Fruit fly (Drosophila melanogaster) whole organism, embryonic: ENCODE results near the gene Unr.
A peak's percentile ranks its signal among the peaks of the same experiment; 100 is the strongest.

Experiments used
- Blimp-1 ChIP-seq: fragments of 200-800 bp; sonication (Bioruptor generic); optimal IDR thresholded peaks from 3 replicates; lab custom pipeline; 2018; ENCODE audit warnings: missing biosample characterization, missing genetic modification characterization, mild to moderate bottlenecking, moderate library complexity, missing genetic modification reagents
- CG10979 ChIP-seq: fragments of 200-800 bp; sonication (Bioruptor generic); optimal IDR thresholded peaks from 2 replicates; lab custom pipeline; 2018; ENCODE audit warnings: missing biosample characterization, mild to moderate bottlenecking, missing genetic modification characterization, moderate library complexity
- CG12391 ChIP-seq: fragments of 200-800 bp; sonication (Bioruptor generic); optimal IDR thresholded peaks from 3 replicates; lab custom pipeline; 2018; ENCODE audit warnings: missing biosample characterization, mild to moderate bottlenecking, missing genetic modification characterization, moderate library complexity
- CG14710 ChIP-seq: fragments of 200-800 bp; sonication (Bioruptor generic); optimal IDR thresholded peaks from 3 replicates; lab custom pipeline; 2019; ENCODE audit warnings: missing biosample characterization, mild to moderate bottlenecking, missing genetic modification characterization, moderate library complexity
- CG1529 ChIP-seq: fragments of 200-800 bp; sonication (Bioruptor generic); optimal IDR thresholded peaks from 3 replicates; lab custom pipeline; 2018; ENCODE audit warnings: missing biosample characterization, missing genetic modification characterization
- CG17361 ChIP-seq: fragments of 200-800 bp; sonication (Bioruptor generic); IDR thresholded peaks from 3 replicates; pipeline ENCODE4 v1.3.6; 2022; ENCODE audit warnings: missing biosample characterization, missing genetic modification characterization
- CG18262 ChIP-seq: fragments of 200-800 bp; optimal IDR thresholded peaks from 3 replicates; lab custom pipeline; 2019; ENCODE audit warnings: missing biosample characterization, mild to moderate bottlenecking, missing genetic modification characterization, moderate library complexity
- CG2202 ChIP-seq: fragments of 200-800 bp; sonication (Bioruptor generic); optimal IDR thresholded peaks from 2 replicates; lab custom pipeline; 2018; ENCODE audit warnings: missing biosample characterization, mild to moderate bottlenecking, missing genetic modification characterization
- CG2712 ChIP-seq: fragments of 200-800 bp; optimal IDR thresholded peaks from 3 replicates; lab custom pipeline; 2019; ENCODE audit warnings: missing biosample characterization, mild to moderate bottlenecking, missing genetic modification characterization, moderate library complexity
- CG30403 ChIP-seq: fragments of 200-800 bp; sonication (Bioruptor generic); optimal IDR thresholded peaks from 3 replicates; lab custom pipeline; 2016; ENCODE audit warnings: missing biosample characterization, missing genetic modification characterization
- CG31441 ChIP-seq: fragments of 200-800 bp; sonication (Bioruptor generic); IDR thresholded peaks from 2 replicates; pipeline ENCODE4 v1.3.6; 2022; ENCODE audit warnings: missing biosample characterization, missing genetic modification characterization
- CG6689 ChIP-seq: fragments of 200-800 bp; sonication (Bioruptor generic); IDR thresholded peaks from 2 replicates; pipeline ENCODE4 v1.3.6; 2022; ENCODE audit warnings: missing biosample characterization, missing genetic modification characterization
- CG7556 ChIP-seq: fragments of 200-800 bp; sonication (Bioruptor generic); optimal IDR thresholded peaks from 2 replicates; lab custom pipeline; 2017; ENCODE audit warnings: missing biosample characterization, mild to moderate bottlenecking, missing genetic modification characterization
- CG8388 ChIP-seq: fragments of 200-800 bp; sonication (Bioruptor generic); optimal IDR thresholded peaks from 2 replicates; lab custom pipeline; 2019; ENCODE audit warnings: missing biosample characterization, mild to moderate bottlenecking, missing genetic modification characterization, moderate library complexity
- CG8765 ChIP-seq: fragments of 200-800 bp; sonication (Bioruptor generic); IDR thresholded peaks from 2 replicates; pipeline ENCODE4 v1.3.6; 2022; ENCODE audit warnings: missing biosample characterization, missing genetic modification characterization
- CG9437 ChIP-seq: fragments of 200-800 bp; sonication (Bioruptor generic); optimal IDR thresholded peaks from 2 replicates; lab custom pipeline; 2018; ENCODE audit warnings: missing biosample characterization, mild to moderate bottlenecking, missing genetic modification characterization
- CHES-1-like ChIP-seq: fragments of 200-800 bp; sonication (Bioruptor generic); optimal IDR thresholded peaks from 2 replicates; lab custom pipeline; 2016; ENCODE audit warnings: missing biosample characterization, missing genetic modification characterization
- CoRest ChIP-seq: fragments of 200-800 bp; sonication (Bioruptor generic); optimal IDR thresholded peaks from 3 replicates; lab custom pipeline; 2018; ENCODE audit warnings: missing biosample characterization, mild to moderate bottlenecking, missing genetic modification characterization, moderate library complexity
- D19A ChIP-seq: fragments of 200-800 bp; optimal IDR thresholded peaks from 3 replicates; lab custom pipeline; 2019; ENCODE audit warnings: missing biosample characterization, mild to moderate bottlenecking, missing genetic modification characterization, moderate library complexity
- Dek ChIP-seq: fragments of 200-800 bp; sonication (Bioruptor generic); optimal IDR thresholded peaks from 3 replicates; lab custom pipeline; 2019; ENCODE audit warnings: missing biosample characterization, mild to moderate bottlenecking, missing genetic modification characterization, moderate library complexity
- Dip3 ChIP-seq: fragments of 200-800 bp; sonication (Bioruptor generic); optimal IDR thresholded peaks from 3 replicates; lab custom pipeline; 2016; ENCODE audit warnings: missing biosample characterization, missing genetic modification characterization
- Doc2 ChIP-seq: fragments of 200-800 bp; sonication (Bioruptor generic); IDR thresholded peaks from 2 replicates; pipeline ENCODE4 v1.3.6; 2022; ENCODE audit warnings: missing biosample characterization, missing genetic modification characterization
- Eip74EF ChIP-seq, 2 experiments: fragments of 200-800 bp in 1 of 2; fragments of >200 bp in 1 of 2; sonication (Bioruptor generic) in 1 of 2; optimal IDR thresholded peaks; 2 replicates each; lab custom pipeline; 2017 to 2019; ENCODE audit warnings: missing biosample characterization in 2 of 2, missing genetic modification characterization in 2 of 2, mild to moderate bottlenecking in 1 of 2, moderate library complexity in 1 of 2
- Hr78 ChIP-seq, 2 experiments: fragments of 200-800 bp in 1 of 2; fragments of >200 bp in 1 of 2; sonication (Bioruptor generic) in 1 of 2; optimal IDR thresholded peaks; 2 replicates each; lab custom pipeline; 2017 to 2019; ENCODE audit warnings: missing biosample characterization in 2 of 2, missing genetic modification characterization in 2 of 2, mild to moderate bottlenecking in 1 of 2, moderate library complexity in 1 of 2
- Neu2 ChIP-seq: fragments of 200-800 bp; sonication (Bioruptor generic); optimal IDR thresholded peaks from 3 replicates; lab custom pipeline; 2016; ENCODE audit warnings: missing biosample characterization, missing genetic modification characterization, borderline replicate concordance
- Oli ChIP-seq: fragments of 200-800 bp; sonication (Bioruptor generic); optimal IDR thresholded peaks from 2 replicates; lab custom pipeline; 2018; ENCODE audit warnings: missing biosample characterization, mild to moderate bottlenecking, missing genetic modification characterization, moderate library complexity
- PHDP ChIP-seq: fragments of 200-800 bp; sonication (Bioruptor generic); optimal IDR thresholded peaks from 3 replicates; lab custom pipeline; 2018; ENCODE audit warnings: missing biosample characterization, mild to moderate bottlenecking, missing genetic modification characterization, moderate library complexity
- Six4 ChIP-seq: fragments of 200-800 bp; sonication (Bioruptor generic); optimal IDR thresholded peaks from 2 replicates; lab custom pipeline; 2016; ENCODE audit warnings: missing biosample characterization, missing genetic modification characterization
- Sox100B ChIP-seq: fragments of 200-800 bp; sonication (Bioruptor generic); optimal IDR thresholded peaks from 3 replicates; lab custom pipeline; 2018; ENCODE audit warnings: missing biosample characterization, mild to moderate bottlenecking, missing genetic modification characterization
- TFAM ChIP-seq: fragments of 200-800 bp; sonication (Bioruptor generic); optimal IDR thresholded peaks from 2 replicates; lab custom pipeline; 2017; ENCODE audit warnings: missing biosample characterization, missing genetic modification characterization, inconsistent platforms
- abd-A ChIP-seq: fragments of 200-800 bp; sonication (Bioruptor generic); optimal IDR thresholded peaks from 3 replicates; lab custom pipeline; 2019; ENCODE audit warnings: missing biosample characterization, mild to moderate bottlenecking, missing genetic modification characterization, moderate library complexity
- az2 ChIP-seq: fragments of 200-800 bp; sonication (Bioruptor generic); optimal IDR thresholded peaks from 3 replicates; lab custom pipeline; 2016; ENCODE audit warnings: missing biosample characterization, missing genetic modification characterization
- bsh ChIP-seq, 2 experiments: fragments of 200-800 bp; sonication (Bioruptor generic); optimal IDR thresholded peaks; 2 replicates each; lab custom pipeline; 2017 to 2018; ENCODE audit warnings: mild to moderate bottlenecking in 2 of 2, missing biosample characterization in 2 of 2, missing genetic modification characterization in 2 of 2, moderate library complexity in 1 of 2
- cato ChIP-seq: fragments of 200-800 bp; sonication (Bioruptor generic); optimal IDR thresholded peaks from 2 replicates; lab custom pipeline; 2016; ENCODE audit warnings: missing biosample characterization, missing genetic modification characterization, borderline replicate concordance
- dmrt11E ChIP-seq: fragments of 200-800 bp; sonication (Bioruptor generic); optimal IDR thresholded peaks from 3 replicates; lab custom pipeline; 2018; ENCODE audit warnings: missing biosample characterization, mild to moderate bottlenecking, missing genetic modification characterization, moderate library complexity
- fd96Cb ChIP-seq: fragments of 200-800 bp; sonication (Bioruptor generic); optimal IDR thresholded peaks from 2 replicates; lab custom pipeline; 2018; ENCODE audit warnings: missing biosample characterization, mild to moderate bottlenecking, missing genetic modification characterization, moderate library complexity
- gem ChIP-seq: fragments of 200-800 bp; sonication (Bioruptor generic); optimal IDR thresholded peaks from 2 replicates; lab custom pipeline; 2019; ENCODE audit warnings: missing biosample characterization, mild to moderate bottlenecking, missing genetic modification characterization, moderate library complexity
- lbe ChIP-seq: fragments of 200-800 bp; sonication (Bioruptor generic); optimal IDR thresholded peaks from 2 replicates; lab custom pipeline; 2016; ENCODE audit warnings: missing biosample characterization, mild to moderate bottlenecking, missing genetic modification characterization
- lola ChIP-seq, 3 experiments: fragments of >200 bp in 2 of 3; fragments of 200-800 bp in 1 of 3; sonication (Bioruptor generic) in 1 of 3; optimal IDR thresholded peaks; 2 replicates each; lab custom pipeline; 2017 to 2019; ENCODE audit warnings: missing biosample characterization in 3 of 3, missing genetic modification characterization in 3 of 3, mild to moderate bottlenecking in 1 of 3, moderate library complexity in 1 of 3
- nmo ChIP-seq: fragments of 200-800 bp; sonication (Bioruptor generic); optimal IDR thresholded peaks from 2 replicates; lab custom pipeline; 2018; ENCODE audit warnings: missing biosample characterization, mild to moderate bottlenecking, missing genetic modification characterization, moderate library complexity
- peb ChIP-seq: fragments of 200-800 bp; sonication (Bioruptor generic); IDR thresholded peaks from 2 replicates; pipeline ENCODE4 v1.3.6; 2022; ENCODE audit warnings: missing biosample characterization, missing genetic modification characterization
- phol ChIP-seq: fragments of 200-800 bp; sonication (Bioruptor generic); optimal IDR thresholded peaks from 3 replicates; lab custom pipeline; 2018; ENCODE audit warnings: missing biosample characterization, mild to moderate bottlenecking, missing genetic modification characterization, moderate library complexity
- rib ChIP-seq: fragments of 200-800 bp; sonication (Bioruptor generic); IDR thresholded peaks from 2 replicates; pipeline ENCODE4 v1.3.6; 2022; ENCODE audit warnings: missing biosample characterization, missing genetic modification characterization
- row ChIP-seq: fragments of 200-800 bp; sonication (Bioruptor generic); IDR thresholded peaks from 3 replicates; pipeline ENCODE4 v1.3.6; 2022; ENCODE audit warnings: missing biosample characterization, missing genetic modification characterization
- sens ChIP-seq: fragments of 200-800 bp; sonication (Bioruptor generic); peaks from one replicate; lab custom pipeline; 2016; ENCODE audit warnings: missing biosample characterization, missing genetic modification characterization
- ssp ChIP-seq: fragments of 200-800 bp; sonication (Bioruptor generic); IDR thresholded peaks from 2 replicates; pipeline ENCODE4 v1.3.6; 2022; ENCODE audit warnings: missing biosample characterization, missing genetic modification characterization
- tio ChIP-seq: fragments of 200-800 bp; sonication (Bioruptor generic); optimal IDR thresholded peaks from 2 replicates; lab custom pipeline; 2017; ENCODE audit warnings: missing biosample characterization, missing genetic modification characterization, inconsistent platforms
- twi ChIP-seq: fragments of 200-800 bp; optimal IDR thresholded peaks from 2 replicates; lab custom pipeline; 2019; ENCODE audit warnings: missing biosample characterization, mild to moderate bottlenecking, missing genetic modification characterization, moderate library complexity
- zfh1 ChIP-seq: fragments of 200-800 bp; sonication (Bioruptor generic); IDR thresholded peaks from 3 replicates; pipeline ENCODE4 v1.3.6; 2022; ENCODE audit warnings: missing biosample characterization, missing genetic modification characterization

The Unr gene

DNA sequence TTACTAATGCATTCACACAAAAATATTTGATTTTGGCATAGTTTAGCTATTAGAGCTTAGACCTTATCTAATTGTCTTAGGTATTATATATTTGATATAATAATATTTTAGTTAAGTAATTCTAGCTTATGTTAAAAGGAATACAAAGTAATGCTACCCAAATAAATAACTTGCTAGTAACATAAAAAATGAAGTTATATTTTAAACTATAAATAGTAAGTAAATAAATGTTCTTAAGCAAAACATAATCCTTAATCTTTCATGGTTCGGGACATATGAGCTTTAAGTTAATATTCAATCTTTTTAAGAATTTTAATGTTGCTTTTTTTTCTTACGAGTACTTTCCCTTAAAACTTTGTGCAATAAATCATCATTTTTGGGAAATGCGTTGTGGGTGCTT lies 19.0 kb downstream of the Unr start:
- peak in 1 of 3 experiments; percentile 38 for TF ChIP-seq lola (GFP tag; optimal IDR thresholded peaks at IDR 0.05; lab: Kevin White, UChicago)
- TF ChIP-seq PHDP (tag; lab: Kevin White, UChicago): peak; percentile 1
- peak in 1 of 2 experiments; percentile 32 for TF ChIP-seq Eip74EF (GFP tag; optimal IDR thresholded peaks at IDR 0.05; lab: Kevin White, UChicago)
- peak; percentile 40 for TF ChIP-seq CG10979
- no peak for TF ChIP-seq zfh1 (GFP tag; lab: Robert Waterston, UW)
- peak; percentile 13 for TF ChIP-seq Blimp-1
- no peak for TF ChIP-seq CG8765
- peak; percentile 42; the same call in 1 of the 2 replicates for TF ChIP-seq CG31441 (GFP tag; lab: Robert Waterston, UW)
- peak; percentile 9 for TF ChIP-seq dmrt11E (tag; lab: Kevin White, UChicago)
- TF ChIP-seq nmo: peak; percentile 47
- TF ChIP-seq CG30403 (GFP tag; lab: Kevin White, UChicago): peak; percentile 13
- peak; percentile 51 for TF ChIP-seq CG9437 (GFP tag; lab: Kevin White, UChicago)
- peak; percentile 6 for TF ChIP-seq CG8388 (GFP tag; lab: Kevin White, UChicago)
- TF ChIP-seq ssp: no peak
- peak; percentile 35 for TF ChIP-seq CG12391 (tag; lab: Kevin White, UChicago)
- TF ChIP-seq TFAM (GFP tag; lab: Kevin White, UChicago): no peak
- TF ChIP-seq cato (GFP tag; lab: Kevin White, UChicago): no peak
- peak; percentile 11 for TF ChIP-seq CG1529 (GFP tag; lab: Kevin White, UChicago)
- peak; percentile 15 for TF ChIP-seq tio (GFP tag; lab: Kevin White, UChicago)
- TF ChIP-seq phol (tag; lab: Kevin White, UChicago): peak; percentile 49
- TF ChIP-seq Dip3: no peak
- peak; percentile 23 for TF ChIP-seq D19A (tag; lab: Kevin White, UChicago)
- no peak for TF ChIP-seq CHES-1-like (GFP tag; lab: Kevin White, UChicago)
- no peak for TF ChIP-seq peb (GFP tag; lab: Robert Waterston, UW)
- TF ChIP-seq CG18262 (tag; lab: Kevin White, UChicago): peak; percentile 70
- TF ChIP-seq CG17361 (GFP tag; lab: Robert Waterston, UW): peak; percentile 73; the same call in 2 of the 3 replicates
- TF ChIP-seq twi (tag; lab: Kevin White, UChicago): no peak
- peak in 1 of 2 experiments; percentile 12 for TF ChIP-seq bsh (GFP tag; optimal IDR thresholded peaks at IDR 0.05; lab: Kevin White, UChicago)
- no peak for TF ChIP-seq CG2202 (tag; lab: Kevin White, UChicago)
- TF ChIP-seq gem (tag; lab: Kevin White, UChicago): peak; percentile 50
- no peak for TF ChIP-seq lbe
- peak; percentile 10 for TF ChIP-seq fd96Cb (tag; lab: Kevin White, UChicago)
- TF ChIP-seq Oli: peak; percentile 19
- no peak for TF ChIP-seq abd-A
- no peak for TF ChIP-seq Doc2 (GFP tag; lab: Robert Waterston, UW)
- peak; percentile 20 for TF ChIP-seq CG2712 (tag; lab: Kevin White, UChicago)
- no peak for TF ChIP-seq Neu2 (GFP tag; lab: Kevin White, UChicago)
- TF ChIP-seq rib (GFP tag; lab: Robert Waterston, UW): no peak
- TF ChIP-seq CG7556 (GFP tag; lab: Kevin White, UChicago): peak; percentile 43
- peak in 1 of 2 experiments; percentile 17 for TF ChIP-seq Hr78 (GFP tag; optimal IDR thresholded peaks at IDR 0.05; lab: Kevin White, UChicago)
- peak; percentile 26 for TF ChIP-seq Six4 (GFP tag; lab: Kevin White, UChicago)
- TF ChIP-seq CG14710 (tag; lab: Kevin White, UChicago): peak; percentile 33
- TF ChIP-seq CoRest: peak; percentile 21
- TF ChIP-seq row (GFP tag; lab: Robert Waterston, UW): no peak
- TF ChIP-seq az2 (GFP tag; lab: Kevin White, UChicago): peak; percentile 31
- TF ChIP-seq CG6689 (GFP tag; lab: Robert Waterston, UW): 0 out of 2 replicates have a peak, but pooled peaks have one; percentile 24
- TF ChIP-seq sens (GFP tag; lab: Kevin White, UChicago): peak; percentile 63
- no peak for TF ChIP-seq Dek (tag; lab: Kevin White, UChicago)
- TF ChIP-seq Sox100B (GFP tag; lab: Kevin White, UChicago): peak; percentile 62
